Worm (Caenorhabditis elegans) whole organism, L4 larva: ENCODE results near the gene M04C3.5.

Source experiments
- F49E8.2 ChIP-seq: sonication (generic microtip); optimal IDR thresholded peaks from 2 replicates; lab custom pipeline; 2016; ENCODE audit warnings: missing compliant biosample characterization, mild to moderate bottlenecking, missing genetic modification characterization, borderline replicate concordance
- ceh-82 ChIP-seq: sonication (generic microtip); optimal IDR thresholded peaks from 2 replicates; lab custom pipeline; 2017; ENCODE audit warnings: missing biosample characterization, missing genetic modification characterization
- duxl-1 ChIP-seq: sonication (generic microtip); optimal IDR thresholded peaks from 2 replicates; lab custom pipeline; 2016; ENCODE audit warnings: mild to moderate bottlenecking, missing genetic modification characterization, moderate library complexity, missing compliant biosample characterization; ENCODE audit not compliant: poor library complexity
- lsy-2 ChIP-seq, 2 experiments: fragments of 150-350 bp in 1 of 2; sonication (generic microtip) in 1 of 2; optimal IDR thresholded peaks; 2 replicates each; lab custom pipeline; 2014 to 2017; ENCODE audit warnings: missing biosample characterization in 2 of 2, missing genetic modification characterization in 2 of 2
- mdl-1 ChIP-seq, 2 experiments: fragments of 150-350 bp in 1 of 2; sonication (generic microtip) in 1 of 2; optimal IDR thresholded peaks; 2 replicates each; lab custom pipeline; 2014 to 2017; ENCODE audit warnings: missing biosample characterization in 2 of 2, missing genetic modification characterization in 2 of 2
- mep-1 ChIP-seq: fragments of 150-350 bp; sonication (generic microtip); optimal IDR thresholded peaks from 3 replicates; lab custom pipeline; 2014; ENCODE audit warnings: missing biosample characterization, missing genetic modification characterization
- nhr-11 ChIP-seq: fragments of 150-350 bp; optimal IDR thresholded peaks from 2 replicates; lab custom pipeline; 2014; ENCODE audit warnings: missing biosample characterization, missing genetic modification characterization
- nhr-237 ChIP-seq: sonication (generic microtip); optimal IDR thresholded peaks from 2 replicates; lab custom pipeline; 2017; ENCODE audit warnings: missing biosample characterization, missing genetic modification characterization
- nhr-28 ChIP-seq: fragments of 150-350 bp; optimal IDR thresholded peaks from 2 replicates; lab custom pipeline; 2014; ENCODE audit warnings: missing biosample characterization, missing genetic modification characterization
- nhr-76 ChIP-seq: fragments of 150-350 bp; optimal IDR thresholded peaks from 2 replicates; lab custom pipeline; 2014; ENCODE audit warnings: missing biosample characterization, missing genetic modification characterization
- nhr-77 ChIP-seq: fragments of 150-350 bp; optimal IDR thresholded peaks from 2 replicates; lab custom pipeline; 2014; ENCODE audit warnings: missing biosample characterization, missing genetic modification characterization
- snpc-4 ChIP-seq: fragments of 150-350 bp; optimal IDR thresholded peaks from 2 replicates; lab custom pipeline; 2014; ENCODE audit warnings: missing biosample characterization, missing genetic modification characterization
- unc-130 ChIP-seq: sonication (generic microtip); optimal IDR thresholded peaks from 2 replicates; lab custom pipeline; 2016; ENCODE audit warnings: missing genetic modification reagents, missing genetic modification characterization, missing compliant biosample characterization
- zfp-2 ChIP-seq: sonication (generic microtip); optimal IDR thresholded peaks from 2 replicates; lab custom pipeline; 2016; ENCODE audit warnings: mild to moderate bottlenecking, missing genetic modification characterization, missing compliant biosample characterization

ce11 chrV:19445442-19445841, 4.1 kb upstream of the M04C3.5 start, which contains the start of gene M04C3.1:
- TF ChIP-seq snpc-4 (tag; lab: Kevin White, UChicago) (no peak), ceh-82 (no peak), nhr-77 (tag; lab: Kevin White, UChicago) (no peak), nhr-11 (tag; lab: Kevin White, UChicago) (no peak), nhr-28 (tag; lab: Kevin White, UChicago) (peak; percentile 49), mep-1 (tag; lab: Kevin White, UChicago) (no peak), unc-130 (no peak), zfp-2 (no peak), mdl-1 (tag; optimal IDR thresholded peaks at IDR 0.05; lab: Kevin White, UChicago) (no peak), nhr-76 (tag; lab: Kevin White, UChicago) (no peak), nhr-237 (tag; lab: Kevin White, UChicago) (no peak), duxl-1 (tag; lab: Kevin White, UChicago) (no peak), lsy-2 (tag; optimal IDR thresholded peaks at IDR 0.05; lab: Kevin White, UChicago) (peak in 1 of 2 experiments; percentile 5), F49E8.2 (tag; lab: Kevin White, UChicago) (no peak)
